Fruit fly (Drosophila melanogaster) whole organism, wandering third instar larva: ENCODE measurements around the gene CG46456.

Source experiments
- Dif ChIP-seq: fragments of 200-275, 200-300 bp; sonication (Bioruptor generic); optimal IDR thresholded peaks from 2 replicates; lab custom pipeline; 2018; ENCODE audit warnings: missing biosample characterization, missing genetic modification characterization; ENCODE audit not compliant: partially characterized antibody
- GATAd ChIP-seq: sonication (Bioruptor generic); optimal IDR thresholded peaks from 2 replicates; lab custom pipeline; 2016; ENCODE audit warnings: missing biosample characterization, missing genetic modification characterization
- Hnf4 ChIP-seq: fragments of 200-800 bp; sonication (Bioruptor generic); optimal IDR thresholded peaks from 2 replicates; lab custom pipeline; 2016; ENCODE audit warnings: missing biosample characterization, mild to moderate bottlenecking, missing genetic modification characterization
- Hr78 ChIP-seq: fragments of >200 bp; optimal IDR thresholded peaks from 2 replicates; lab custom pipeline; 2017; ENCODE audit warnings: missing biosample characterization, missing genetic modification characterization
- OdsH ChIP-seq: fragments of 200-800 bp; sonication (Bioruptor generic); optimal IDR thresholded peaks from 2 replicates; lab custom pipeline; 2016; ENCODE audit warnings: missing biosample characterization, mild to moderate bottlenecking, missing genetic modification characterization
- Vsx2 ChIP-seq: fragments of 200-300, 225-300 bp; sonication (Bioruptor generic); optimal IDR thresholded peaks from 2 replicates; lab custom pipeline; 2018; ENCODE audit warnings: missing biosample characterization, missing genetic modification characterization; ENCODE audit not compliant: partially characterized antibody
- ey ChIP-seq: fragments of 200-800 bp; sonication (Bioruptor generic); optimal IDR thresholded peaks from 2 replicates; lab custom pipeline; 2016; ENCODE audit warnings: missing biosample characterization, missing genetic modification characterization
- fru ChIP-seq: fragments of 200-800 bp; sonication (Bioruptor generic); optimal IDR thresholded peaks from 3 replicates; lab custom pipeline; 2016; ENCODE audit warnings: missing biosample characterization, mild to moderate bottlenecking, missing genetic modification characterization
- h ChIP-seq: fragments of 200-800 bp; sonication (Bioruptor generic); optimal IDR thresholded peaks from 3 replicates; lab custom pipeline; 2016; ENCODE audit warnings: missing biosample characterization, mild to moderate bottlenecking, missing genetic modification characterization
- jim ChIP-seq: fragments of 175-275, 200-325 bp; sonication (Bioruptor generic); optimal IDR thresholded peaks from 2 replicates; lab custom pipeline; 2016; ENCODE audit warnings: missing biosample characterization, mild to moderate bottlenecking, missing genetic modification characterization
- pan ChIP-seq: fragments of >200 bp; optimal IDR thresholded peaks from 2 replicates; lab custom pipeline; 2017
- usp ChIP-seq: fragments of >200 bp; optimal IDR thresholded peaks from 2 replicates; lab custom pipeline; 2017; ENCODE audit warnings: missing biosample characterization, missing genetic modification characterization

- peak; percentile 71 for TF ChIP-seq OdsH (GFP tag; lab: Kevin White, UChicago)
- no peak for TF ChIP-seq Dif (GFP tag; lab: Kevin White, UChicago)
- TF ChIP-seq h (GFP tag; lab: Kevin White, UChicago), result peak; percentile 73
- TF ChIP-seq Hnf4 (GFP tag; lab: Kevin White, UChicago), result peak; percentile 60
- no peak for TF ChIP-seq Hr78 (GFP tag; lab: Kevin White, UChicago)
- TF ChIP-seq jim (GFP tag; lab: Kevin White, UChicago), result no peak
- peak; percentile 42 for TF ChIP-seq ey (GFP tag; lab: Kevin White, UChicago)
- no peak for TF ChIP-seq usp (GFP tag; lab: Kevin White, UChicago)
- TF ChIP-seq fru, result no peak
- TF ChIP-seq pan (lab: Kevin White, UChicago), result no peak
- no peak for TF ChIP-seq GATAd (GFP tag; lab: Kevin White, UChicago)
- no peak for TF ChIP-seq Vsx2 (GFP tag; lab: Kevin White, UChicago)
These were observed 10.2 kb upstream of the CG46456 start for dm6 chr3L:5365164-5365879.
